Worm (Caenorhabditis elegans): ENCODE measurements around the gene ttr-18.
A peak's percentile ranks its signal among the peaks of the same experiment; 100 is the strongest.

Gene ttr-18

DNA sequence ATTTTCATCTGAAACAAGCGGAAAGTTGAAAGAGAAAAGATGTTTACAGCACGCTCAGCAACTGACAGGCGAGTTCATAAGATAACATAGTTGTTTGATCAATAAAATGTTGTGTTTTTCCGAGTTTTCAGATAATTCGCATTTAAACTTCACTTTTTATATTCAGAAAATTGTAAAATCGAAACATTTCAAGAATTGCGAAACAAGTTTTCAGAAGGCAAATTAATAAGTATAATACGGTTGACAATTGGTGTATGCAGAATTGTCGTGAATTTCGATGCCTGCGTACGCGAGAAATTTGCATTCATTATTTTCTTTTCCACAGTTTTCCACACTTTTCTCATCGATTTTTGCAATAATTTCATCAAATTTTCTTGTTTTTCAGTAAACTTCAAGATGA, 8.8 kb upstream of the ttr-18 start, which contains the start of the genes ooc-3 and B0334.4 (continued):
- TF ChIP-seq nhr-20 (tag; optimal IDR thresholded peaks at IDR 0.05) (no peak), aly-2 (tag; optimal IDR thresholded peaks at IDR 0.05) (peak; percentile 16), ceh-90 (tag; optimal IDR thresholded peaks at IDR 0.05) (no peak), irx-1 (tag; optimal IDR thresholded peaks at IDR 0.05) (no peak), fkh-10 (GFP tag; optimal IDR thresholded peaks at IDR 0.05) (no peak), ceh-82 (tag; optimal IDR thresholded peaks at IDR 0.05) (peak in 2 of 3 experiments; percentile 18 to 48), unc-62 (GFP tag; optimal IDR thresholded peaks at IDR 0.05) (no peak), nhr-19 (GFP tag; conservative IDR thresholded peaks at IDR 0.05) (no peak), unc-30 (tag; optimal IDR thresholded peaks at IDR 0.05) (no peak), hlh-4 (tag; optimal IDR thresholded peaks at IDR 0.05) (no peak), grh-1 (GFP tag; IDR thresholded peaks at IDR 0.05) (no peak), egl-13 (tag; optimal IDR thresholded peaks at IDR 0.05) (no peak), nhr-237 (tag; optimal IDR thresholded peaks at IDR 0.05) (no peak), nhr-76 (tag; optimal IDR thresholded peaks at IDR 0.05) (no peak), ztf-4 (tag; optimal IDR thresholded peaks at IDR 0.05) (no peak), nhr-28 (tag; optimal IDR thresholded peaks at IDR 0.05) (no peak), zip-4 (GFP tag; optimal IDR thresholded peaks at IDR 0.05) (peak; percentile 32), efl-3 (GFP tag; optimal IDR thresholded peaks at IDR 0.05) (no peak), C16A3.4 (tag; optimal IDR thresholded peaks at IDR 0.05) (peak; percentile 16), pag-3 (tag; optimal IDR thresholded peaks at IDR 0.05; ENCODE audit: borderline replicate concordance, insufficient read depth) (no peak), lin-14 (GFP tag; optimal IDR thresholded peaks at IDR 0.05) (peak; percentile 22), unc-130 (tag; optimal IDR thresholded peaks at IDR 0.05) (no peak), mab-9 (GFP tag; IDR thresholded peaks at IDR 0.05) (no peak), nhr-90 (tag; optimal IDR thresholded peaks at IDR 0.05; ENCODE audit: poor library complexity) (no peak), dpl-1 (GFP tag; optimal IDR thresholded peaks at IDR 0.05) (peak; percentile 14 to 67 (median 34)), tbx-2 (tag; optimal IDR thresholded peaks at IDR 0.05) (no peak), unc-98 (GFP tag; IDR thresholded peaks at IDR 0.05) (no peak), mdl-1 (tag; optimal IDR thresholded peaks at IDR 0.05) (no peak), elt-3 (tag; optimal IDR thresholded peaks at IDR 0.05) (no peak), snpc-4 (tag; optimal IDR thresholded peaks at IDR 0.05) (no peak), ztf-11 (tag; optimal IDR thresholded peaks at IDR 0.05) (no peak), elt-2 (tag; optimal IDR thresholded peaks at IDR 0.05) (no peak), alr-1 (tag; optimal IDR thresholded peaks at IDR 0.05; ENCODE audit: borderline replicate concordance) (no peak), efl-1 (optimal IDR thresholded peaks at IDR 0.05) (peak; percentile 38 to 58), efl-1 (GFP tag; optimal IDR thresholded peaks at IDR 0.05 in 1 of 2) (peak; percentile 56 to 85), mef-2 (tag; optimal IDR thresholded peaks at IDR 0.05) (no peak), sptf-1 (tag; optimal IDR thresholded peaks at IDR 0.05) (no peak), nhr-71 (tag; optimal IDR thresholded peaks at IDR 0.05) (peak; percentile 27), ces-1 (GFP tag; optimal IDR thresholded peaks at IDR 0.05) (no peak), snu-23 (GFP tag; optimal IDR thresholded peaks at IDR 0.05) (peak; percentile 45), vab-15 (tag; optimal IDR thresholded peaks at IDR 0.05) (no peak), dsc-1 (tag; optimal IDR thresholded peaks at IDR 0.05) (no peak), C04F5.9 (tag; optimal IDR thresholded peaks at IDR 0.05) (no peak), blmp-1 (tag; optimal IDR thresholded peaks at IDR 0.05) (peak; percentile 6), jun-1 (tag; optimal IDR thresholded peaks at IDR 0.05) (no peak), mep-1 (tag; optimal IDR thresholded peaks at IDR 0.05) (peak; percentile 29), pqm-1 (tag; optimal IDR thresholded peaks at IDR 0.05) (no peak), aha-1 (tag; optimal IDR thresholded peaks at IDR 0.05) (no peak), ceh-88 (GFP tag; IDR thresholded peaks at IDR 0.05) (no peak), ama-1 (optimal IDR thresholded peaks at IDR 0.05) (no peak), lin-35 (GFP tag; optimal IDR thresholded peaks at IDR 0.05) (peak; percentile 44 to 60), fkh-8 (tag; optimal IDR thresholded peaks at IDR 0.05) (no peak), isw-1 (GFP tag; IDR thresholded peaks at IDR 0.05) (no peak), pax-3 (tag; optimal IDR thresholded peaks at IDR 0.05) (no peak)

Data from whole organism, L1 larva.